Worm (Caenorhabditis elegans): Measurements from ENCODE around the gene shc-2.

ce11 chrII:4920608-4921007 lies 48.4 kb upstream of the shc-2 start:
- TF ChIP-seq unc-62 (GFP tag; optimal IDR thresholded peaks at IDR 0.05) (no peak), mdl-1 (tag; optimal IDR thresholded peaks at IDR 0.05) (no peak), egl-13 (tag; optimal IDR thresholded peaks at IDR 0.05) (no peak), jun-1 (tag; optimal IDR thresholded peaks at IDR 0.05) (no peak), nhr-28 (tag; optimal IDR thresholded peaks at IDR 0.05) (no peak), xbp-1 (tag; optimal IDR thresholded peaks at IDR 0.05) (no peak), mef-2 (tag; optimal IDR thresholded peaks at IDR 0.05) (no peak), snpc-4 (tag; optimal IDR thresholded peaks at IDR 0.05) (no peak), elt-3 (tag; optimal IDR thresholded peaks at IDR 0.05) (peak in 1 of 6 experiments; percentile 11), nhr-237 (tag; optimal IDR thresholded peaks at IDR 0.05) (no peak)
